Worm (Caenorhabditis elegans) whole organism, L4 larva: Measurements from ENCODE around the gene F41E6.15.

Experiments
- F10B5.3 ChIP-seq: sonication (generic microtip); optimal IDR thresholded peaks from 2 replicates; lab custom pipeline; 2016; ENCODE audit warnings: mild to moderate bottlenecking, missing genetic modification characterization, missing compliant biosample characterization
- F37D6.2 ChIP-seq: sonication (generic microtip); optimal IDR thresholded peaks from 2 replicates; lab custom pipeline; 2016; ENCODE audit warnings: mild to moderate bottlenecking, missing genetic modification characterization, missing compliant biosample characterization
- T26A8.4 ChIP-seq: fragments of 200-800 bp; sonication (Bioruptor generic); IDR thresholded peaks from 2 replicates; pipeline ENCODE4 v1.3.6; 2022; ENCODE audit warnings: missing genetic modification characterization, missing compliant biosample characterization
- aha-1 ChIP-seq: fragments of 150-350 bp; peaks from one replicate; lab custom pipeline; 2014; ENCODE audit warnings: missing biosample characterization, missing genetic modification characterization
- aly-2 ChIP-seq: sonication (generic microtip); optimal IDR thresholded peaks from 2 replicates; lab custom pipeline; 2018; ENCODE audit warnings: missing biosample characterization, missing genetic modification characterization
- arid-1 ChIP-seq: fragments of 200-800 bp; sonication (Bioruptor generic); conservative IDR thresholded peaks from 2 replicates; pipeline ENCODE4 v1.3.6; 2022; ENCODE audit warnings: missing genetic modification reagents, missing genetic modification characterization, missing compliant biosample characterization
- ceh-32 ChIP-seq: sonication (generic microtip); optimal IDR thresholded peaks from 2 replicates; lab custom pipeline; 2016; ENCODE audit warnings: mild to moderate bottlenecking, missing genetic modification characterization, missing compliant biosample characterization; ENCODE audit not compliant: poor library complexity
- ceh-44 ChIP-seq: fragments of 200-800 bp; sonication (Bioruptor generic); IDR thresholded peaks from 2 replicates; pipeline ENCODE4 v1.3.6; 2022; ENCODE audit warnings: missing genetic modification reagents, missing genetic modification characterization, missing compliant biosample characterization
- ceh-82 ChIP-seq: sonication (generic microtip); optimal IDR thresholded peaks from 2 replicates; lab custom pipeline; 2017; ENCODE audit warnings: missing biosample characterization, missing genetic modification characterization
- ctbp-1 ChIP-seq: fragments of 200-800 bp; sonication (Bioruptor generic); IDR thresholded peaks from 2 replicates; pipeline ENCODE4 v1.3.6; 2022; ENCODE audit warnings: missing genetic modification reagents, missing genetic modification characterization, missing compliant biosample characterization
- daf-16 ChIP-seq, 3 experiments: sonication (generic microtip); optimal IDR thresholded peaks; 2 replicates each; lab custom pipeline; 2016 to 2017; ENCODE audit warnings: missing genetic modification characterization in 3 of 3, missing genetic modification reagents in 3 of 3, mild to moderate bottlenecking in 2 of 3, missing compliant biosample characterization in 2 of 3, missing biosample characterization in 1 of 3, moderate library complexity in 1 of 3
- daf-8 ChIP-seq: fragments of 200-800 bp; sonication (Bioruptor generic); IDR thresholded peaks from 2 replicates; pipeline ENCODE4 v1.3.6; 2022; ENCODE audit warnings: missing genetic modification characterization, missing compliant biosample characterization
- dmd-6 ChIP-seq: fragments of 200-800 bp; sonication (Bioruptor generic); IDR thresholded peaks from 2 replicates; pipeline ENCODE4 v1.3.6; 2022; ENCODE audit warnings: missing genetic modification reagents, missing genetic modification characterization, missing compliant biosample characterization
- dmd-8 ChIP-seq: fragments of 200-800 bp; sonication (Bioruptor generic); IDR thresholded peaks from 2 replicates; pipeline ENCODE4 v1.3.6; 2022; ENCODE audit warnings: missing genetic modification characterization, missing compliant biosample characterization
- duxl-1 ChIP-seq: sonication (generic microtip); optimal IDR thresholded peaks from 2 replicates; lab custom pipeline; 2016; ENCODE audit warnings: mild to moderate bottlenecking, missing genetic modification characterization, moderate library complexity, missing compliant biosample characterization; ENCODE audit not compliant: poor library complexity
- dve-1 ChIP-seq: sonication (generic microtip); optimal IDR thresholded peaks from 2 replicates; lab custom pipeline; 2017; ENCODE audit warnings: antibody characterized with exemption, mild to moderate bottlenecking, missing genetic modification characterization, missing compliant biosample characterization; ENCODE audit not compliant: insufficient read depth
- egl-43 ChIP-seq: fragments of 200-800 bp; sonication (Bioruptor generic); IDR thresholded peaks from 2 replicates; pipeline ENCODE4 v1.3.6; 2022; ENCODE audit warnings: missing genetic modification reagents, missing genetic modification characterization, missing compliant biosample characterization
- gei-8 ChIP-seq: fragments of 200-800 bp; sonication (Bioruptor generic); optimal IDR thresholded peaks from 2 replicates; lab custom pipeline; 2018; ENCODE audit warnings: mild to moderate bottlenecking, missing genetic modification characterization, missing compliant biosample characterization
- hif-1 ChIP-seq, 2 experiments: sonication (generic microtip); optimal IDR thresholded peaks; 2 replicates each; lab custom pipeline; 2016 to 2017; ENCODE audit warnings: missing compliant biosample characterization in 2 of 2, missing genetic modification characterization in 2 of 2, missing genetic modification reagents in 2 of 2, missing genotype in 2 of 2, mild to moderate bottlenecking in 1 of 2
- hlh-11 ChIP-seq: fragments of 200-800 bp; sonication (Bioruptor generic); optimal IDR thresholded peaks from 2 replicates; lab custom pipeline; 2018; ENCODE audit warnings: mild to moderate bottlenecking, missing genetic modification characterization, missing compliant biosample characterization
- hlh-30 ChIP-seq: sonication (generic microtip); optimal IDR thresholded peaks from 2 replicates; lab custom pipeline; 2017; ENCODE audit warnings: antibody characterized with exemption, mild to moderate bottlenecking, missing genetic modification characterization, missing compliant biosample characterization; ENCODE audit not compliant: insufficient read depth
- lin-29 ChIP-seq: fragments of 200-800 bp; sonication (Bioruptor generic); IDR thresholded peaks from 2 replicates; pipeline ENCODE4 v1.3.6; 2022; ENCODE audit warnings: missing genetic modification reagents, missing genetic modification characterization, missing compliant biosample characterization
- lin-38 ChIP-seq: fragments of 200-800 bp; sonication (Bioruptor generic); IDR thresholded peaks from 2 replicates; pipeline ENCODE4 v1.3.6; 2022; ENCODE audit warnings: missing genetic modification reagents, missing genetic modification characterization, missing compliant biosample characterization
- lir-3 ChIP-seq: sonication (generic microtip); optimal IDR thresholded peaks from 2 replicates; lab custom pipeline; 2016; ENCODE audit warnings: mild to moderate bottlenecking, missing genetic modification characterization, missing compliant biosample characterization
- madf-5 ChIP-seq, 2 experiments: fragments of 200-800 bp; sonication (Bioruptor generic); IDR thresholded peaks; 2 replicates each; pipeline ENCODE4 v1.3.6; 2022; ENCODE audit warnings: missing compliant biosample characterization in 2 of 2, missing genetic modification characterization in 2 of 2
- madf-9 ChIP-seq: fragments of 200-800 bp; sonication (Bioruptor generic); conservative IDR thresholded peaks from 2 replicates; pipeline ENCODE4 v1.3.6; 2022; ENCODE audit warnings: missing genetic modification reagents, missing genetic modification characterization, missing compliant biosample characterization
- mep-1 ChIP-seq: fragments of 150-350 bp; sonication (generic microtip); optimal IDR thresholded peaks from 3 replicates; lab custom pipeline; 2014; ENCODE audit warnings: missing biosample characterization, missing genetic modification characterization
- mes-2 ChIP-seq: sonication (generic microtip); optimal IDR thresholded peaks from 2 replicates; lab custom pipeline; 2016; ENCODE audit warnings: missing genotype, mild to moderate bottlenecking, missing genetic modification characterization, missing compliant biosample characterization; ENCODE audit not compliant: poor library complexity, severe bottlenecking
- mxl-3 ChIP-seq: fragments of 200-800 bp; sonication (Bioruptor generic); optimal IDR thresholded peaks from 2 replicates; lab custom pipeline; 2018; ENCODE audit warnings: mild to moderate bottlenecking, missing genetic modification characterization, missing compliant biosample characterization
- nhr-102 ChIP-seq: sonication (generic microtip); optimal IDR thresholded peaks from 2 replicates; lab custom pipeline; 2016; ENCODE audit warnings: mild to moderate bottlenecking, missing genetic modification characterization, moderate library complexity, missing compliant biosample characterization
- nhr-11 ChIP-seq: fragments of 150-350 bp; optimal IDR thresholded peaks from 2 replicates; lab custom pipeline; 2014; ENCODE audit warnings: missing biosample characterization, missing genetic modification characterization
- nhr-111 ChIP-seq: fragments of 200-800 bp; sonication (Bioruptor generic); optimal IDR thresholded peaks from 2 replicates; lab custom pipeline; 2018; ENCODE audit warnings: mild to moderate bottlenecking, missing genetic modification characterization, missing compliant biosample characterization
- nhr-28 ChIP-seq: fragments of 150-350 bp; optimal IDR thresholded peaks from 2 replicates; lab custom pipeline; 2014; ENCODE audit warnings: missing biosample characterization, missing genetic modification characterization
- nhr-41 ChIP-seq: fragments of 200-800 bp; sonication (Bioruptor generic); IDR thresholded peaks from 2 replicates; pipeline ENCODE4 v1.3.6; 2022; ENCODE audit warnings: missing genetic modification reagents, missing genetic modification characterization, missing compliant biosample characterization
- nhr-42 ChIP-seq: fragments of 200-800 bp; sonication (Bioruptor generic); IDR thresholded peaks from 2 replicates; pipeline ENCODE4 v1.3.6; 2022; ENCODE audit warnings: missing genetic modification characterization, missing compliant biosample characterization
- nhr-77 ChIP-seq: fragments of 150-350 bp; optimal IDR thresholded peaks from 2 replicates; lab custom pipeline; 2014; ENCODE audit warnings: missing biosample characterization, missing genetic modification characterization
- pha-4 ChIP-seq, 2 experiments: fragments of 150-350 bp in 1 of 2; fragments of 200-800 bp in 1 of 2; sonication (Bioruptor generic) in 1 of 2; IDR thresholded peaks in 1 of 2; optimal IDR thresholded peaks in 1 of 2; 2 replicates each; pipeline versions ENCODE4 v1.3.6 to Lab custom; 2014 to 2022; ENCODE audit warnings: missing genetic modification characterization in 2 of 2, missing genetic modification reagents in 2 of 2, missing biosample characterization in 1 of 2, missing compliant biosample characterization in 1 of 2
- rbr-2 ChIP-seq: sonication (generic microtip); optimal IDR thresholded peaks from 2 replicates; lab custom pipeline; 2016; ENCODE audit warnings: missing genotype, missing genetic modification characterization, missing compliant biosample characterization
- saeg-2 ChIP-seq: fragments of 200-800 bp; sonication (Bioruptor generic); IDR thresholded peaks from 2 replicates; pipeline ENCODE4 v1.3.6; 2022; ENCODE audit warnings: missing genetic modification reagents, missing genetic modification characterization, missing compliant biosample characterization
- set-16 ChIP-seq: fragments of 200-800 bp; sonication (Bioruptor generic); IDR thresholded peaks from 2 replicates; pipeline ENCODE4 v1.3.6; 2022; ENCODE audit warnings: missing genetic modification reagents, missing genetic modification characterization, missing compliant biosample characterization
- skn-1 ChIP-seq: fragments of 150-350 bp; optimal IDR thresholded peaks from 2 replicates; lab custom pipeline; 2014; ENCODE audit warnings: missing biosample characterization, missing genetic modification characterization
- spr-1 ChIP-seq: sonication (generic microtip); optimal IDR thresholded peaks from 2 replicates; lab custom pipeline; 2016; ENCODE audit warnings: mild to moderate bottlenecking, missing genetic modification characterization, missing compliant biosample characterization
- spr-3 ChIP-seq: fragments of 200-800 bp; sonication (Bioruptor generic); optimal IDR thresholded peaks from 2 replicates; lab custom pipeline; 2018; ENCODE audit warnings: mild to moderate bottlenecking, missing genetic modification characterization, missing compliant biosample characterization
- unc-130 ChIP-seq: sonication (generic microtip); optimal IDR thresholded peaks from 2 replicates; lab custom pipeline; 2016; ENCODE audit warnings: missing genetic modification reagents, missing genetic modification characterization, missing compliant biosample characterization
- unc-62 ChIP-seq, 3 experiments: fragments of 150-350 bp in 1 of 3; sonication (generic microtip); optimal IDR thresholded peaks in 2 of 3; peaks in 1 of 3; 1 replicate in 1 of 3; 2 replicates in 2 of 3; lab custom pipeline; 2014 to 2017; ENCODE audit warnings: missing biosample characterization in 3 of 3, missing genetic modification characterization in 3 of 3, missing genetic modification reagents in 3 of 3, missing genotype in 1 of 3
- vab-7 ChIP-seq: fragments of 200-800 bp; sonication (Bioruptor generic); IDR thresholded peaks from 2 replicates; pipeline ENCODE4 v1.3.6; 2022; ENCODE audit warnings: missing genetic modification reagents, missing genetic modification characterization, missing compliant biosample characterization
- ztf-11 ChIP-seq: fragments of 150-350 bp; optimal IDR thresholded peaks from 2 replicates; lab custom pipeline; 2014; ENCODE audit warnings: missing biosample characterization, missing genetic modification characterization

Gene F41E6.15

ce11 chrV:8606099-8606696, 3.7 kb upstream of the F41E6.15 start, which contains the start of gene vps-60 (continued):
- peak in 1 of 2 experiments; percentile 96 for TF ChIP-seq unc-62 (GFP tag; optimal IDR thresholded peaks at IDR 0.05 in 1 of 2; lab: Kevin White, UChicago)
- no peak for TF ChIP-seq unc-62 (tag; optimal IDR thresholded peaks at IDR 0.05; lab: Kevin White, UChicago)
- TF ChIP-seq madf-5 (GFP tag; IDR thresholded peaks at IDR 0.05; lab: Robert Waterston, UW) = no peak
- no peak for TF ChIP-seq skn-1
- peak; percentile 91 for TF ChIP-seq madf-9 (GFP tag; lab: Robert Waterston, UW)

- no peak for TF ChIP-seq aly-2 (tag; lab: Kevin White, UChicago)
- no peak for TF ChIP-seq gei-8 (GFP tag; lab: Kevin White, UChicago)
- TF ChIP-seq nhr-102 = no peak
- TF ChIP-seq nhr-28 (tag; lab: Kevin White, UChicago) = peak; percentile 74
- no peak for TF ChIP-seq lir-3
- TF ChIP-seq ceh-44 (GFP tag; lab: Robert Waterston, UW) = no peak
- no peak for TF ChIP-seq daf-8 (GFP tag; lab: Robert Waterston, UW)
- TF ChIP-seq nhr-77 (tag; lab: Kevin White, UChicago) = peak; percentile 59
- TF ChIP-seq nhr-42 (GFP tag; lab: Robert Waterston, UW) = no peak
- TF ChIP-seq F37D6.2 (tag; lab: Kevin White, UChicago) = no peak
- TF ChIP-seq dve-1 (tag; lab: Kevin White, UChicago) = peak; percentile 73
- TF ChIP-seq spr-1 = no peak
- TF ChIP-seq rbr-2 (tag; lab: Kevin White, UChicago) = no peak
- TF ChIP-seq unc-130 (GFP tag; lab: Kevin White, UChicago) = no peak
- TF ChIP-seq daf-16 (GFP tag; optimal IDR thresholded peaks at IDR 0.05; lab: Kevin White, UChicago) = no peak
- TF ChIP-seq daf-16 (tag; optimal IDR thresholded peaks at IDR 0.05; lab: Kevin White, UChicago) = peak; percentile 90
- TF ChIP-seq hlh-11 (tag; lab: Kevin White, UChicago) = peak; percentile 66
- TF ChIP-seq saeg-2 = no peak
- TF ChIP-seq pha-4 (GFP tag; IDR thresholded peaks at IDR 0.05; lab: Robert Waterston, UW) = no peak
- TF ChIP-seq pha-4 (tag; optimal IDR thresholded peaks at IDR 0.05; lab: Kevin White, UChicago) = no peak
- TF ChIP-seq lin-38 (GFP tag; lab: Robert Waterston, UW) = no peak
- no peak for TF ChIP-seq mes-2
- no peak for TF ChIP-seq mep-1 (tag; lab: Kevin White, UChicago)
- no peak for TF ChIP-seq ceh-32 (tag; lab: Kevin White, UChicago)
- TF ChIP-seq aha-1 = no peak
- TF ChIP-seq dmd-6 (GFP tag; lab: Robert Waterston, UW) = peak; percentile 65
- peak; percentile 48 for TF ChIP-seq hlh-30
- no peak for TF ChIP-seq nhr-41 (GFP tag; lab: Robert Waterston, UW)
- no peak for TF ChIP-seq nhr-111
- no peak for TF ChIP-seq ztf-11 (tag; lab: Kevin White, UChicago)
- TF ChIP-seq T26A8.4 (GFP tag; lab: Robert Waterston, UW) = no peak
- TF ChIP-seq ceh-82 = no peak
- no peak for TF ChIP-seq lin-29 (GFP tag; lab: Robert Waterston, UW)
- TF ChIP-seq mxl-3 = peak; percentile 63
- no peak for TF ChIP-seq ctbp-1 (GFP tag; lab: Robert Waterston, UW)
- TF ChIP-seq duxl-1 (tag; lab: Kevin White, UChicago) = no peak
- TF ChIP-seq vab-7 (GFP tag; lab: Robert Waterston, UW) = no peak
- TF ChIP-seq hif-1 (tag; optimal IDR thresholded peaks at IDR 0.05; lab: Kevin White, UChicago) = peak in 1 of 2 experiments; percentile 18
- no peak for TF ChIP-seq spr-3 (GFP tag; lab: Kevin White, UChicago)
- no peak for TF ChIP-seq nhr-11 (tag; lab: Kevin White, UChicago)
- TF ChIP-seq F10B5.3 (tag; lab: Kevin White, UChicago) = no peak
- TF ChIP-seq egl-43 = no peak
- TF ChIP-seq arid-1 (GFP tag; lab: Robert Waterston, UW) = no peak
- no peak for TF ChIP-seq set-16
- TF ChIP-seq dmd-8 (GFP tag; lab: Robert Waterston, UW) = no peak
Measured at ce11 chrV:8603272-8603671, 734 bp upstream of the F41E6.15 start, which contains the start of gene F41E6.5. TSS of gene F41E6.5 (plus strand) at chrV:8603480.
